Worm (Caenorhabditis elegans) whole organism, young adult: ENCODE data around the gene R05G9.1.

Experiments
- F23B12.7 ChIP-seq: sonication (generic microtip); optimal IDR thresholded peaks from 2 replicates; lab custom pipeline; 2017; ENCODE audit warnings: missing genetic modification characterization, mild to moderate bottlenecking, missing compliant biosample characterization, antibody characterized with exemption, moderate library complexity; ENCODE audit not compliant: insufficient read depth
- F49E8.2 ChIP-seq: sonication (generic microtip); optimal IDR thresholded peaks from 3 replicates; lab custom pipeline; 2017; ENCODE audit warnings: missing genetic modification characterization, mild to moderate bottlenecking, missing compliant biosample characterization, antibody characterized with exemption, moderate library complexity; ENCODE audit not compliant: insufficient read depth
- F52B5.7 ChIP-seq: sonication (generic microtip); optimal IDR thresholded peaks from 2 replicates; lab custom pipeline; 2016; ENCODE audit warnings: mild to moderate bottlenecking, missing genetic modification characterization, missing compliant biosample characterization
- K11D2.4 ChIP-seq: fragments of 200-800 bp; sonication (Bioruptor generic); IDR thresholded peaks from 2 replicates; pipeline ENCODE4 v1.3.6; 2022; ENCODE audit warnings: missing genetic modification reagents, missing genetic modification characterization, missing compliant biosample characterization
- K12H6.12 ChIP-seq: fragments of 200-800 bp; sonication (Bioruptor generic); optimal IDR thresholded peaks from 2 replicates; lab custom pipeline; 2018; ENCODE audit warnings: mild to moderate bottlenecking, missing genetic modification characterization, missing compliant biosample characterization
- Y53F4B.3 ChIP-seq: fragments of 200-800 bp; sonication (Bioruptor generic); IDR thresholded peaks from 2 replicates; pipeline ENCODE4 v1.3.6; 2022; ENCODE audit warnings: missing genetic modification reagents, missing genetic modification characterization, missing compliant biosample characterization
- Y53G8AR.9 ChIP-seq: fragments of 200-800 bp; sonication (Bioruptor generic); conservative IDR thresholded peaks from 2 replicates; pipeline ENCODE4 v1.3.6; 2022; ENCODE audit warnings: missing genetic modification reagents, missing genetic modification characterization, missing compliant biosample characterization
- ama-1 ChIP-seq, 3 experiments: fragments of 150-350 bp in 1 of 3; sonication (generic microtip) in 2 of 3; optimal IDR thresholded peaks; 2 replicates each; lab custom pipeline; 2014 to 2018; ENCODE audit warnings: missing biosample characterization in 2 of 3, missing genetic modification characterization in 2 of 3, missing genetic modification reagents in 2 of 3
- attf-5 ChIP-seq: fragments of 200-800 bp; sonication (Bioruptor generic); optimal IDR thresholded peaks from 2 replicates; lab custom pipeline; 2018; ENCODE audit warnings: mild to moderate bottlenecking, missing genetic modification characterization, missing compliant biosample characterization
- bed-1 ChIP-seq: fragments of 200-800 bp; sonication (Bioruptor generic); IDR thresholded peaks from 2 replicates; pipeline ENCODE4 v1.3.6; 2022; ENCODE audit warnings: missing genetic modification reagents, missing genetic modification characterization, missing compliant biosample characterization
- bed-2 ChIP-seq: fragments of 200-800 bp; sonication (Bioruptor generic); IDR thresholded peaks from 2 replicates; pipeline ENCODE4 v1.3.6; 2022; ENCODE audit warnings: missing genetic modification reagents, missing genetic modification characterization, missing compliant biosample characterization
- ccch-3 ChIP-seq: fragments of 200-800 bp; sonication (Bioruptor generic); optimal IDR thresholded peaks from 2 replicates; lab custom pipeline; 2018; ENCODE audit warnings: mild to moderate bottlenecking, missing genetic modification characterization, missing compliant biosample characterization
- ceh-27 ChIP-seq: fragments of 200-800 bp; sonication (Bioruptor generic); optimal IDR thresholded peaks from 2 replicates; lab custom pipeline; 2018; ENCODE audit warnings: mild to moderate bottlenecking, missing genetic modification characterization, moderate library complexity, missing compliant biosample characterization
- ceh-40 ChIP-seq: fragments of 200-800 bp; sonication (Bioruptor generic); IDR thresholded peaks from 2 replicates; pipeline ENCODE4 v1.3.6; 2022; ENCODE audit warnings: missing genetic modification characterization, missing compliant biosample characterization
- dpl-1 ChIP-seq: fragments of 150-350 bp; optimal IDR thresholded peaks from 2 replicates; lab custom pipeline; 2014; ENCODE audit warnings: missing biosample characterization, missing genetic modification reagents, missing genetic modification characterization
- efl-1 ChIP-seq: fragments of 150-350 bp; optimal IDR thresholded peaks from 2 replicates; lab custom pipeline; 2014; ENCODE audit warnings: missing biosample characterization, missing genetic modification reagents, missing genetic modification characterization
- fkh-3 ChIP-seq: sonication (generic microtip); optimal IDR thresholded peaks from 2 replicates; lab custom pipeline; 2016; ENCODE audit warnings: mild to moderate bottlenecking, missing genetic modification characterization, missing compliant biosample characterization
- gei-17 ChIP-seq: fragments of 200-800 bp; sonication (Bioruptor generic); optimal IDR thresholded peaks from 2 replicates; lab custom pipeline; 2018; ENCODE audit warnings: mild to moderate bottlenecking, missing genetic modification characterization, missing compliant biosample characterization
- him-1 ChIP-seq: sonication (generic microtip); optimal IDR thresholded peaks from 2 replicates; lab custom pipeline; 2016; ENCODE audit warnings: missing genotype, missing genetic modification reagents, missing genetic modification characterization, missing compliant biosample characterization
- hlh-26 ChIP-seq: fragments of 200-800 bp; sonication (Bioruptor generic); conservative IDR thresholded peaks from 2 replicates; pipeline ENCODE4 v1.3.6; 2022; ENCODE audit warnings: missing genetic modification reagents, missing genetic modification characterization, missing compliant biosample characterization
- hmg-20 ChIP-seq: fragments of 200-800 bp; sonication (Bioruptor generic); IDR thresholded peaks from 2 replicates; pipeline ENCODE4 v1.3.6; 2022; ENCODE audit warnings: missing genetic modification reagents, missing genetic modification characterization, missing compliant biosample characterization
- lag-1 ChIP-seq: fragments of 200-800 bp; sonication (Bioruptor generic); IDR thresholded peaks from 2 replicates; pipeline ENCODE4 v1.3.6; 2022; ENCODE audit warnings: missing genetic modification reagents, missing genetic modification characterization, missing compliant biosample characterization
- let-526 ChIP-seq: fragments of 200-800 bp; sonication (Bioruptor generic); IDR thresholded peaks from 2 replicates; pipeline ENCODE4 v1.3.6; 2022; ENCODE audit warnings: missing genetic modification reagents, missing genetic modification characterization, missing compliant biosample characterization
- lin-35 ChIP-seq, 3 experiments: fragments of 150-350 bp in 2 of 3; sonication (generic microtip) in 1 of 3; optimal IDR thresholded peaks; 2 replicates each; lab custom pipeline; 2014 to 2018; ENCODE audit warnings: missing biosample characterization in 3 of 3, missing genetic modification characterization in 3 of 3, missing genetic modification reagents in 3 of 3
- lin-54 ChIP-seq: fragments of 200-800 bp; sonication (Bioruptor generic); optimal IDR thresholded peaks from 2 replicates; lab custom pipeline; 2018; ENCODE audit warnings: mild to moderate bottlenecking, missing genetic modification characterization, missing compliant biosample characterization
- lsl-1 ChIP-seq: fragments of 200-800 bp; sonication (Bioruptor generic); optimal IDR thresholded peaks from 2 replicates; lab custom pipeline; 2018; ENCODE audit warnings: mild to moderate bottlenecking, missing genetic modification characterization, moderate library complexity, missing compliant biosample characterization
- madf-8 ChIP-seq: fragments of 200-800 bp; sonication (Bioruptor generic); conservative IDR thresholded peaks from 2 replicates; pipeline ENCODE4 v1.3.6; 2022; ENCODE audit warnings: missing genetic modification reagents, missing genetic modification characterization, missing compliant biosample characterization
- mcd-1 ChIP-seq: fragments of 200-800 bp; sonication (Bioruptor generic); IDR thresholded peaks from 2 replicates; pipeline ENCODE4 v1.3.6; 2022; ENCODE audit warnings: missing genetic modification reagents, missing genetic modification characterization, missing compliant biosample characterization
- mes-4 ChIP-seq: sonication (generic microtip); optimal IDR thresholded peaks from 2 replicates; lab custom pipeline; 2016; ENCODE audit warnings: missing genotype, missing genetic modification characterization, missing compliant biosample characterization
- mxl-1 ChIP-seq: sonication (generic microtip); optimal IDR thresholded peaks from 2 replicates; lab custom pipeline; 2016; ENCODE audit warnings: missing genetic modification characterization, missing compliant biosample characterization
- nfya-1 ChIP-seq: sonication (generic microtip); optimal IDR thresholded peaks from 2 replicates; lab custom pipeline; 2017; ENCODE audit warnings: antibody characterized with exemption, missing compliant biosample characterization, missing genetic modification characterization, borderline replicate concordance; ENCODE audit not compliant: insufficient read depth
- nhr-179 ChIP-seq: sonication (generic microtip); optimal IDR thresholded peaks from 2 replicates; lab custom pipeline; 2016; ENCODE audit warnings: mild to moderate bottlenecking, missing genetic modification characterization, missing compliant biosample characterization
- nhr-27 ChIP-seq: fragments of 200-800 bp; sonication (Bioruptor generic); optimal IDR thresholded peaks from 2 replicates; lab custom pipeline; 2018; ENCODE audit warnings: mild to moderate bottlenecking, missing genetic modification characterization, moderate library complexity, missing compliant biosample characterization
- pha-4 ChIP-seq: fragments of 150-350 bp; sonication (generic microtip); optimal IDR thresholded peaks from 2 replicates; lab custom pipeline; 2014; ENCODE audit warnings: missing biosample characterization, missing genetic modification reagents, missing genetic modification characterization
- rcor-1 ChIP-seq: fragments of 200-800 bp; sonication (Bioruptor generic); IDR thresholded peaks from 2 replicates; pipeline ENCODE4 v1.3.6; 2022; ENCODE audit warnings: missing genetic modification reagents, missing genetic modification characterization, missing compliant biosample characterization
- snpc-3.4 ChIP-seq: sonication (generic microtip); optimal IDR thresholded peaks from 2 replicates; lab custom pipeline; 2017; ENCODE audit warnings: missing genetic modification characterization, mild to moderate bottlenecking, missing compliant biosample characterization, antibody characterized with exemption, moderate library complexity, missing genotype, missing genetic modification reagents
- tbx-9 ChIP-seq: sonication (generic microtip); optimal IDR thresholded peaks from 2 replicates; lab custom pipeline; 2016; ENCODE audit warnings: borderline replicate concordance, missing genetic modification characterization, inconsistent platforms, missing compliant biosample characterization
- ztf-18 ChIP-seq: sonication (generic microtip); optimal IDR thresholded peaks from 2 replicates; lab custom pipeline; 2016; ENCODE audit warnings: missing genotype, mild to moderate bottlenecking, missing genetic modification characterization, missing compliant biosample characterization
- ztf-3 ChIP-seq: fragments of 200-800 bp; sonication (Bioruptor generic); optimal IDR thresholded peaks from 2 replicates; lab custom pipeline; 2018; ENCODE audit warnings: mild to moderate bottlenecking, missing genetic modification characterization, missing compliant biosample characterization

The R05G9.1 gene

ce11 chrII:6531940-6532339, 29.0 kb downstream of the R05G9.1 start, which contains the start of gene abcx-1:
abcx-1 (plus strand) TSS chrII:6532163.
- TF ChIP-seq lag-1 (GFP tag; lab: Robert Waterston, UW) (no peak), ama-1 (optimal IDR thresholded peaks at IDR 0.05; lab: Kevin White, UChicago) (no peak), ama-1 (GFP tag; optimal IDR thresholded peaks at IDR 0.05; lab: Kevin White, UChicago) (no peak), ceh-27 (no peak), nfya-1 (no peak), K12H6.12 (tag; lab: Kevin White, UChicago) (no peak), madf-8 (no peak), fkh-3 (no peak), tbx-9 (tag; lab: Kevin White, UChicago) (no peak), gei-17 (GFP tag; lab: Kevin White, UChicago) (no peak), K11D2.4 (no peak), mxl-1 (tag; lab: Kevin White, UChicago) (no peak), Y53G8AR.9 (no peak), bed-1 (GFP tag; lab: Robert Waterston, UW) (no peak), him-1 (tag; lab: Kevin White, UChicago) (no peak), ceh-40 (GFP tag; lab: Robert Waterston, UW) (no peak)

ce11 chrII:6535957-6536424, 33.0 kb downstream of the R05G9.1 start, which contains the start of gene utp-20:
utp-20 (plus strand) TSS chrII:6536374.
- TF ChIP-seq F23B12.7 (tag; lab: Kevin White, UChicago) (peak; percentile 95), lin-35 (GFP tag; optimal IDR thresholded peaks at IDR 0.05; lab: Kevin White, UChicago) (peak in 1 of 3 experiments; percentile 79), lin-54 (peak; percentile 83), ccch-3 (GFP tag; lab: Kevin White, UChicago) (no peak), mxl-1 (tag; lab: Kevin White, UChicago) (no peak), ztf-3 (GFP tag; lab: Kevin White, UChicago) (no peak), F49E8.2 (tag; lab: Kevin White, UChicago) (no peak), dpl-1 (GFP tag; lab: Kevin White, UChicago) (peak; percentile 59), snpc-3.4 (tag; lab: Kevin White, UChicago) (no peak), lsl-1 (GFP tag; lab: Kevin White, UChicago) (peak; percentile 28), mes-4 (tag; lab: Kevin White, UChicago) (no peak), hlh-26 (GFP tag; lab: Robert Waterston, UW) (no peak), tbx-9 (tag; lab: Kevin White, UChicago) (no peak), nhr-27 (tag; lab: Kevin White, UChicago) (no peak), mcd-1 (GFP tag; lab: Robert Waterston, UW) (peak; percentile 93), ztf-18 (no peak), attf-5 (GFP tag; lab: Kevin White, UChicago) (no peak), pha-4 (no peak), Y53F4B.3 (GFP tag; lab: Robert Waterston, UW) (no peak), efl-1 (GFP tag; lab: Kevin White, UChicago) (peak; percentile 70)

ce11 chrII:6544842-6545410, 42.0 kb downstream of the R05G9.1 start, which contains the start of gene lron-15:
lron-15 (minus strand) TSS chrII:6544892.
- TF ChIP-seq rcor-1, result no peak
- no peak for TF ChIP-seq let-526 (GFP tag; lab: Robert Waterston, UW)
- no peak for TF ChIP-seq ama-1 (optimal IDR thresholded peaks at IDR 0.05; lab: Kevin White, UChicago)
- no peak for TF ChIP-seq ama-1 (GFP tag; optimal IDR thresholded peaks at IDR 0.05; lab: Kevin White, UChicago)
- TF ChIP-seq pha-4, result no peak
- no peak for TF ChIP-seq nhr-179 (tag; lab: Kevin White, UChicago)
- no peak for TF ChIP-seq hmg-20 (GFP tag; lab: Robert Waterston, UW)
- no peak for TF ChIP-seq nfya-1
- no peak for TF ChIP-seq bed-2 (GFP tag; lab: Robert Waterston, UW)
- no peak for TF ChIP-seq tbx-9 (tag; lab: Kevin White, UChicago)
- TF ChIP-seq F52B5.7 (tag; lab: Kevin White, UChicago), result no peak
- TF ChIP-seq, all 124 proteins: peak for 0
